Worm (Caenorhabditis elegans) whole organism, L4 larva: Measurements from ENCODE around the gene tnt-2.

ENCODE experiments used
- F10B5.3 ChIP-seq: sonication (generic microtip); optimal IDR thresholded peaks from 2 replicates; lab custom pipeline; 2016; ENCODE audit warnings: mild to moderate bottlenecking, missing genetic modification characterization, missing compliant biosample characterization
- T20F7.1 ChIP-seq: fragments of 200-800 bp; sonication (Bioruptor generic); optimal IDR thresholded peaks from 2 replicates; lab custom pipeline; 2018; ENCODE audit warnings: mild to moderate bottlenecking, missing genetic modification characterization, missing compliant biosample characterization
- Y48G9A.11 ChIP-seq: fragments of 200-800 bp; sonication (Bioruptor generic); IDR thresholded peaks from 2 replicates; pipeline ENCODE4 v1.3.6; 2022; ENCODE audit warnings: missing genetic modification reagents, missing genetic modification characterization, missing compliant biosample characterization
- Y75B8A.6 ChIP-seq: fragments of 200-800 bp; sonication (Bioruptor generic); IDR thresholded peaks from 2 replicates; pipeline ENCODE4 v1.3.6; 2022; ENCODE audit warnings: missing genetic modification reagents, missing genetic modification characterization, missing compliant biosample characterization
- aly-2 ChIP-seq: sonication (generic microtip); optimal IDR thresholded peaks from 2 replicates; lab custom pipeline; 2018; ENCODE audit warnings: missing biosample characterization, missing genetic modification characterization
- ama-1 ChIP-seq: fragments of 150-350 bp; optimal IDR thresholded peaks from 2 replicates; lab custom pipeline; 2014; ENCODE audit warnings: inconsistent platforms, mixed read lengths
- ceh-44 ChIP-seq: fragments of 200-800 bp; sonication (Bioruptor generic); IDR thresholded peaks from 2 replicates; pipeline ENCODE4 v1.3.6; 2022; ENCODE audit warnings: missing genetic modification reagents, missing genetic modification characterization, missing compliant biosample characterization
- ces-1 ChIP-seq: fragments of 150-350 bp; sonication (generic microtip); optimal IDR thresholded peaks from 4 replicates; lab custom pipeline; 2014; ENCODE audit warnings: missing biosample characterization, missing genetic modification reagents, missing genetic modification characterization
- daf-16 ChIP-seq, 3 experiments: sonication (generic microtip); optimal IDR thresholded peaks; 2 replicates each; lab custom pipeline; 2016 to 2017; ENCODE audit warnings: missing genetic modification characterization in 3 of 3, missing genetic modification reagents in 3 of 3, mild to moderate bottlenecking in 2 of 3, missing compliant biosample characterization in 2 of 3, missing biosample characterization in 1 of 3, moderate library complexity in 1 of 3
- dmd-6 ChIP-seq: fragments of 200-800 bp; sonication (Bioruptor generic); IDR thresholded peaks from 2 replicates; pipeline ENCODE4 v1.3.6; 2022; ENCODE audit warnings: missing genetic modification reagents, missing genetic modification characterization, missing compliant biosample characterization
- dmd-8 ChIP-seq: fragments of 200-800 bp; sonication (Bioruptor generic); IDR thresholded peaks from 2 replicates; pipeline ENCODE4 v1.3.6; 2022; ENCODE audit warnings: missing genetic modification characterization, missing compliant biosample characterization
- dve-1 ChIP-seq: sonication (generic microtip); optimal IDR thresholded peaks from 2 replicates; lab custom pipeline; 2017; ENCODE audit warnings: antibody characterized with exemption, mild to moderate bottlenecking, missing genetic modification characterization, missing compliant biosample characterization; ENCODE audit not compliant: insufficient read depth
- fkh-10 ChIP-seq: fragments of 150-350 bp; optimal IDR thresholded peaks from 2 replicates; lab custom pipeline; 2014; ENCODE audit warnings: missing biosample characterization, missing genetic modification reagents, missing genetic modification characterization
- gei-8 ChIP-seq: fragments of 200-800 bp; sonication (Bioruptor generic); optimal IDR thresholded peaks from 2 replicates; lab custom pipeline; 2018; ENCODE audit warnings: mild to moderate bottlenecking, missing genetic modification characterization, missing compliant biosample characterization
- hlh-11 ChIP-seq: fragments of 200-800 bp; sonication (Bioruptor generic); optimal IDR thresholded peaks from 2 replicates; lab custom pipeline; 2018; ENCODE audit warnings: mild to moderate bottlenecking, missing genetic modification characterization, missing compliant biosample characterization
- hlh-30 ChIP-seq: sonication (generic microtip); optimal IDR thresholded peaks from 2 replicates; lab custom pipeline; 2017; ENCODE audit warnings: antibody characterized with exemption, mild to moderate bottlenecking, missing genetic modification characterization, missing compliant biosample characterization; ENCODE audit not compliant: insufficient read depth
- lin-15B ChIP-seq: fragments of 150-350 bp; sonication (generic microtip); optimal IDR thresholded peaks from 3 replicates; lab custom pipeline; 2014; ENCODE audit warnings: missing biosample characterization, missing genetic modification characterization
- lsy-2 ChIP-seq, 2 experiments: fragments of 150-350 bp in 1 of 2; sonication (generic microtip) in 1 of 2; optimal IDR thresholded peaks; 2 replicates each; lab custom pipeline; 2014 to 2017; ENCODE audit warnings: missing biosample characterization in 2 of 2, missing genetic modification characterization in 2 of 2
- madf-9 ChIP-seq: fragments of 200-800 bp; sonication (Bioruptor generic); conservative IDR thresholded peaks from 2 replicates; pipeline ENCODE4 v1.3.6; 2022; ENCODE audit warnings: missing genetic modification reagents, missing genetic modification characterization, missing compliant biosample characterization
- mdl-1 ChIP-seq, 2 experiments: fragments of 150-350 bp in 1 of 2; sonication (generic microtip) in 1 of 2; optimal IDR thresholded peaks; 2 replicates each; lab custom pipeline; 2014 to 2017; ENCODE audit warnings: missing biosample characterization in 2 of 2, missing genetic modification characterization in 2 of 2
- mep-1 ChIP-seq: fragments of 150-350 bp; sonication (generic microtip); optimal IDR thresholded peaks from 3 replicates; lab custom pipeline; 2014; ENCODE audit warnings: missing biosample characterization, missing genetic modification characterization
- mes-2 ChIP-seq: sonication (generic microtip); optimal IDR thresholded peaks from 2 replicates; lab custom pipeline; 2016; ENCODE audit warnings: missing genotype, mild to moderate bottlenecking, missing genetic modification characterization, missing compliant biosample characterization; ENCODE audit not compliant: poor library complexity, severe bottlenecking
- mxl-2 ChIP-seq: fragments of 200-800 bp; sonication (Bioruptor generic); conservative IDR thresholded peaks from 2 replicates; pipeline ENCODE4 v1.3.6; 2022; ENCODE audit warnings: missing genetic modification reagents, missing genetic modification characterization, missing compliant biosample characterization
- mxl-3 ChIP-seq: fragments of 200-800 bp; sonication (Bioruptor generic); optimal IDR thresholded peaks from 2 replicates; lab custom pipeline; 2018; ENCODE audit warnings: mild to moderate bottlenecking, missing genetic modification characterization, missing compliant biosample characterization
- nhr-10 ChIP-seq: fragments of 150-350 bp; optimal IDR thresholded peaks from 2 replicates; lab custom pipeline; 2014; ENCODE audit warnings: missing biosample characterization, missing genetic modification characterization
- nhr-102 ChIP-seq: sonication (generic microtip); optimal IDR thresholded peaks from 2 replicates; lab custom pipeline; 2016; ENCODE audit warnings: mild to moderate bottlenecking, missing genetic modification characterization, moderate library complexity, missing compliant biosample characterization
- nhr-237 ChIP-seq: sonication (generic microtip); optimal IDR thresholded peaks from 2 replicates; lab custom pipeline; 2017; ENCODE audit warnings: missing biosample characterization, missing genetic modification characterization
- nhr-28 ChIP-seq: fragments of 150-350 bp; optimal IDR thresholded peaks from 2 replicates; lab custom pipeline; 2014; ENCODE audit warnings: missing biosample characterization, missing genetic modification characterization
- nhr-42 ChIP-seq: fragments of 200-800 bp; sonication (Bioruptor generic); IDR thresholded peaks from 2 replicates; pipeline ENCODE4 v1.3.6; 2022; ENCODE audit warnings: missing genetic modification characterization, missing compliant biosample characterization
- nhr-48 ChIP-seq: sonication (generic microtip); optimal IDR thresholded peaks from 2 replicates; lab custom pipeline; 2016; ENCODE audit warnings: mild to moderate bottlenecking, missing genetic modification characterization, missing compliant biosample characterization
- nhr-6 ChIP-seq: fragments of 150-350 bp; optimal IDR thresholded peaks from 2 replicates; lab custom pipeline; 2014; ENCODE audit warnings: missing biosample characterization, missing genetic modification characterization
- nhr-77 ChIP-seq: fragments of 150-350 bp; optimal IDR thresholded peaks from 2 replicates; lab custom pipeline; 2014; ENCODE audit warnings: missing biosample characterization, missing genetic modification characterization
- php-3 ChIP-seq: fragments of 200-800 bp; sonication (Bioruptor generic); IDR thresholded peaks from 2 replicates; pipeline ENCODE4 v1.3.6; 2022; ENCODE audit warnings: missing genetic modification reagents, missing genetic modification characterization, missing compliant biosample characterization
- pqm-1 ChIP-seq: sonication (generic microtip); optimal IDR thresholded peaks from 2 replicates; lab custom pipeline; 2017; ENCODE audit warnings: missing biosample characterization, missing genetic modification characterization
- rbr-2 ChIP-seq: sonication (generic microtip); optimal IDR thresholded peaks from 2 replicates; lab custom pipeline; 2016; ENCODE audit warnings: missing genotype, missing genetic modification characterization, missing compliant biosample characterization
- sdz-12 ChIP-seq: fragments of 200-800 bp; sonication (Bioruptor generic); optimal IDR thresholded peaks from 2 replicates; lab custom pipeline; 2018; ENCODE audit warnings: mild to moderate bottlenecking, missing genetic modification characterization, missing compliant biosample characterization
- set-16 ChIP-seq: fragments of 200-800 bp; sonication (Bioruptor generic); IDR thresholded peaks from 2 replicates; pipeline ENCODE4 v1.3.6; 2022; ENCODE audit warnings: missing genetic modification reagents, missing genetic modification characterization, missing compliant biosample characterization
- spr-3 ChIP-seq: fragments of 200-800 bp; sonication (Bioruptor generic); optimal IDR thresholded peaks from 2 replicates; lab custom pipeline; 2018; ENCODE audit warnings: mild to moderate bottlenecking, missing genetic modification characterization, missing compliant biosample characterization
- tra-1 ChIP-seq: fragments of 200-800 bp; sonication (Bioruptor generic); IDR thresholded peaks from 2 replicates; pipeline ENCODE4 v1.3.6; 2022; ENCODE audit warnings: missing genetic modification reagents, missing genetic modification characterization, missing compliant biosample characterization
- unc-62 ChIP-seq, 3 experiments: fragments of 150-350 bp in 1 of 3; sonication (generic microtip); optimal IDR thresholded peaks in 2 of 3; peaks in 1 of 3; 1 replicate in 1 of 3; 2 replicates in 2 of 3; lab custom pipeline; 2014 to 2017; ENCODE audit warnings: missing biosample characterization in 3 of 3, missing genetic modification characterization in 3 of 3, missing genetic modification reagents in 3 of 3, missing genotype in 1 of 3
- zfp-3 ChIP-seq: fragments of 200-800 bp; sonication (Bioruptor generic); conservative IDR thresholded peaks from 2 replicates; pipeline ENCODE4 v1.3.6; 2022; ENCODE audit warnings: missing genetic modification reagents, missing genetic modification characterization, missing compliant biosample characterization
- ztf-7 ChIP-seq: fragments of 150-350 bp; optimal IDR thresholded peaks from 2 replicates; lab custom pipeline; 2014; ENCODE audit warnings: missing biosample characterization, missing genetic modification characterization

tnt-2 gene

ce11 chrX:8752546-8752945 is 29.2 kb upstream of the tnt-2 start (continued):
- no peak for TF ChIP-seq rbr-2 (tag; lab: Kevin White, UChicago)
- TF ChIP-seq spr-3 (GFP tag; lab: Kevin White, UChicago) = no peak
- peak; percentile 52 for TF ChIP-seq hlh-11 (tag; lab: Kevin White, UChicago)
- TF ChIP-seq nhr-28 (tag; lab: Kevin White, UChicago) = peak; percentile 61
- TF ChIP-seq hlh-30 (tag; lab: Kevin White, UChicago) = peak; percentile 39
- peak; percentile 54 for TF ChIP-seq dve-1 (tag; lab: Kevin White, UChicago)
- peak; percentile 49 for TF ChIP-seq mxl-3 (GFP tag; lab: Kevin White, UChicago)
- peak; percentile 80 to 81 for TF ChIP-seq mdl-1 (tag; optimal IDR thresholded peaks at IDR 0.05; lab: Kevin White, UChicago)
- TF ChIP-seq aly-2 (tag; lab: Kevin White, UChicago) = no peak

ce11 chrX:8750660-8751059 is 27.3 kb upstream of the tnt-2 start, which contains the start of gene asns-2:
TSS of gene asns-2 (minus strand) at chrX:8750941.
- TF ChIP-seq F10B5.3 (tag; lab: Kevin White, UChicago) (no peak), ama-1 (lab: Kevin White, UChicago) (peak; percentile 51), set-16 (GFP tag; lab: Robert Waterston, UW) (peak; percentile 59), ces-1 (no peak), madf-9 (GFP tag; lab: Robert Waterston, UW) (no peak), spr-3 (GFP tag; lab: Kevin White, UChicago) (no peak), php-3 (peak; percentile 31; the same call in 1 of the 2 replicates)

- TF ChIP-seq nhr-10 (peak; percentile 49), mes-2 (tag; lab: Kevin White, UChicago) (peak; percentile 22), nhr-102 (tag; lab: Kevin White, UChicago) (peak; percentile 37), tra-1 (peak; percentile 58), Y48G9A.11 (GFP tag; lab: Robert Waterston, UW) (no peak), spr-3 (GFP tag; lab: Kevin White, UChicago) (no peak), php-3 (peak; percentile 64; the same call in 1 of the 2 replicates), mep-1 (tag; lab: Kevin White, UChicago) (peak; percentile 36), sdz-12 (GFP tag; lab: Kevin White, UChicago) (no peak), zfp-3 (GFP tag; lab: Robert Waterston, UW) (no peak), nhr-237 (no peak), hlh-11 (tag; lab: Kevin White, UChicago) (peak; percentile 80), mxl-2 (GFP tag; lab: Robert Waterston, UW) (0 out of 2 replicates have a peak, but pooled peaks have one; percentile 32), nhr-42 (GFP tag; lab: Robert Waterston, UW) (no peak), nhr-77 (peak; percentile 28), hlh-30 (tag; lab: Kevin White, UChicago) (peak; percentile 64), dmd-6 (GFP tag; lab: Robert Waterston, UW) (peak; percentile 90), nhr-6 (tag; lab: Kevin White, UChicago) (peak; percentile 24), nhr-48 (tag; lab: Kevin White, UChicago) (peak; percentile 55), daf-16 (GFP tag; optimal IDR thresholded peaks at IDR 0.05; lab: Kevin White, UChicago) (no peak), daf-16 (tag; optimal IDR thresholded peaks at IDR 0.05; lab: Kevin White, UChicago) (peak; percentile 73), dve-1 (tag; lab: Kevin White, UChicago) (peak; percentile 77), fkh-10 (GFP tag; lab: Kevin White, UChicago) (no peak), mdl-1 (tag; optimal IDR thresholded peaks at IDR 0.05; lab: Kevin White, UChicago) (peak in 1 of 2 experiments; percentile 71), T20F7.1 (GFP tag; lab: Kevin White, UChicago) (peak; percentile 31), mxl-3 (GFP tag; lab: Kevin White, UChicago) (peak; percentile 49), lin-15B (no peak), unc-62 (GFP tag; optimal IDR thresholded peaks at IDR 0.05 in 1 of 2; lab: Kevin White, UChicago) (peak in 1 of 2 experiments; percentile 76), unc-62 (tag; optimal IDR thresholded peaks at IDR 0.05; lab: Kevin White, UChicago) (no peak), nhr-28 (tag; lab: Kevin White, UChicago) (peak; percentile 95), lsy-2 (tag; optimal IDR thresholded peaks at IDR 0.05; lab: Kevin White, UChicago) (peak in 1 of 2 experiments; percentile 25), ztf-7 (no peak), ceh-44 (GFP tag; lab: Robert Waterston, UW) (no peak), gei-8 (GFP tag; lab: Kevin White, UChicago) (peak; percentile 17), pqm-1 (peak; percentile 87), Y75B8A.6 (GFP tag; lab: Robert Waterston, UW) (no peak), dmd-8 (GFP tag; lab: Robert Waterston, UW) (no peak)
These were observed 26.9 kb upstream of the tnt-2 start for ce11 chrX:8750209-8750608.
